Fruit fly (Drosophila melanogaster): ENCODE results near the gene CG1116.

dm6 chr3R:5214162-5214916, 5.1 kb upstream of the CG1116 start:
- no peak for TF ChIP-seq Dfd (GFP tag; optimal IDR thresholded peaks at IDR 0.05)
- TF ChIP-seq HLH106 (tag; optimal IDR thresholded peaks at IDR 0.05) = no peak
- no peak for TF ChIP-seq CG32264 (GFP tag; optimal IDR thresholded peaks at IDR 0.05)
- no peak for TF ChIP-seq usp (GFP tag; optimal IDR thresholded peaks at IDR 0.05)
- no peak for TF ChIP-seq dl (GFP tag; optimal IDR thresholded peaks at IDR 0.05; ENCODE audit: insufficient read depth in 1 of 2, partially characterized antibody in 2 of 2)
- TF ChIP-seq Rel (GFP tag; optimal IDR thresholded peaks at IDR 0.05) = no peak
- no peak for TF ChIP-seq Rel (tag; optimal IDR thresholded peaks at IDR 0.05)
- no peak for TF ChIP-seq h (GFP tag; optimal IDR thresholded peaks at IDR 0.05)
- TF ChIP-seq Mio (GFP tag; optimal IDR thresholded peaks at IDR 0.05) = no peak
- TF ChIP-seq fru (GFP tag; optimal IDR thresholded peaks at IDR 0.05) = no peak
- TF ChIP-seq Myc (optimal IDR thresholded peaks at IDR 0.05) = no peak
- no peak for TF ChIP-seq CG9705 (GFP tag; optimal IDR thresholded peaks at IDR 0.05)
- TF ChIP-seq rgr (GFP tag; optimal IDR thresholded peaks at IDR 0.05) = no peak
